Worm (Caenorhabditis elegans): ENCODE data around the gene lfi-1.

lfi-1 gene

ce11 chrX:4958986-4959385 is 17.6 kb upstream of the lfi-1 start:
- TF ChIP-seq ham-2 (GFP tag; optimal IDR thresholded peaks at IDR 0.05): no peak
- no peak for TF ChIP-seq snpc-4 (tag; optimal IDR thresholded peaks at IDR 0.05)
- no peak for TF ChIP-seq nhr-237 (tag; optimal IDR thresholded peaks at IDR 0.05)
- TF ChIP-seq mls-2 (tag; optimal IDR thresholded peaks at IDR 0.05): no peak

- TF ChIP-seq ceh-39 (tag; optimal IDR thresholded peaks at IDR 0.05) (no peak), hlh-1 (tag; optimal IDR thresholded peaks at IDR 0.05) (peak; percentile 1), ces-1 (GFP tag; optimal IDR thresholded peaks at IDR 0.05) (peak; percentile 3)
Measured at ce11 chrX:4959440-4959839, 17.2 kb upstream of the lfi-1 start.

- TF ChIP-seq ztf-11 (tag; optimal IDR thresholded peaks at IDR 0.05): peak; percentile 18
- peak; percentile 57 for TF ChIP-seq cnd-1 (tag; optimal IDR thresholded peaks at IDR 0.05)
- no peak for TF ChIP-seq nhr-237 (tag; optimal IDR thresholded peaks at IDR 0.05)
- TF ChIP-seq hlh-1 (tag; optimal IDR thresholded peaks at IDR 0.05): peak; percentile 39
- no peak for TF ChIP-seq nhr-12 (tag; optimal IDR thresholded peaks at IDR 0.05)
- no peak for TF ChIP-seq tbx-8 (GFP tag; optimal IDR thresholded peaks at IDR 0.05)
- TF ChIP-seq pha-4 (tag; optimal IDR thresholded peaks at IDR 0.05): peak; percentile 8
- TF ChIP-seq lin-32 (GFP tag; optimal IDR thresholded peaks at IDR 0.05): peak; percentile 3
- peak; percentile 27 for TF ChIP-seq unc-62 (GFP tag; optimal IDR thresholded peaks at IDR 0.05)
- peak; percentile 32 for TF ChIP-seq lsy-2 (tag; optimal IDR thresholded peaks at IDR 0.05)
- TF ChIP-seq unc-120 (tag; optimal IDR thresholded peaks at IDR 0.05; ENCODE audit: poor library complexity, severe bottlenecking): peak; percentile 96
- TF ChIP-seq drap-1 (GFP tag; optimal IDR thresholded peaks at IDR 0.05): peak; percentile 39
Measured at ce11 chrX:4960422-4960821, 16.2 kb upstream of the lfi-1 start, which contains the start of gene act-4. Gene act-4 (plus strand): TSS chrX:4960621.

ce11 chrX:4960910-4961680 is 15.5 kb upstream of the lfi-1 start:
- TF ChIP-seq ceh-43 (GFP tag; optimal IDR thresholded peaks at IDR 0.05) (peak; percentile 34), sptf-1 (tag; optimal IDR thresholded peaks at IDR 0.05) (peak; percentile 72), nhr-12 (tag; optimal IDR thresholded peaks at IDR 0.05) (no peak), hlh-1 (tag; optimal IDR thresholded peaks at IDR 0.05) (peak; percentile 12), ceh-83 (GFP tag; optimal IDR thresholded peaks at IDR 0.05) (peak; percentile 59), elt-3 (tag; optimal IDR thresholded peaks at IDR 0.05) (no peak), blmp-1 (tag; optimal IDR thresholded peaks at IDR 0.05) (no peak), flh-1 (GFP tag; optimal IDR thresholded peaks at IDR 0.05) (no peak), M03D4.4 (tag; optimal IDR thresholded peaks at IDR 0.05) (peak; percentile 16), nhr-76 (tag; optimal IDR thresholded peaks at IDR 0.05) (no peak), cnd-1 (tag; optimal IDR thresholded peaks at IDR 0.05) (no peak), sem-2 (GFP tag; optimal IDR thresholded peaks at IDR 0.05) (no peak), nhr-28 (tag; optimal IDR thresholded peaks at IDR 0.05) (no peak), ces-1 (GFP tag; optimal IDR thresholded peaks at IDR 0.05) (peak; percentile 38), ztf-11 (tag; optimal IDR thresholded peaks at IDR 0.05) (peak; percentile 28), elt-1 (tag; optimal IDR thresholded peaks at IDR 0.05; ENCODE audit: borderline replicate concordance, insufficient read depth) (peak; percentile 42), mls-2 (tag; optimal IDR thresholded peaks at IDR 0.05) (peak; percentile 25)

- no peak for TF ChIP-seq nhr-28 (tag; optimal IDR thresholded peaks at IDR 0.05)
- TF ChIP-seq lin-13 (tag; optimal IDR thresholded peaks at IDR 0.05): no peak
- peak; percentile 0 for TF ChIP-seq lsy-2 (tag; optimal IDR thresholded peaks at IDR 0.05)
- peak; percentile 55 for TF ChIP-seq sptf-1 (tag; optimal IDR thresholded peaks at IDR 0.05)
- no peak for TF ChIP-seq sem-2 (GFP tag; optimal IDR thresholded peaks at IDR 0.05)
- TF ChIP-seq drap-1 (GFP tag; optimal IDR thresholded peaks at IDR 0.05): peak; percentile 8
- TF ChIP-seq flh-1 (GFP tag; optimal IDR thresholded peaks at IDR 0.05): no peak
- TF ChIP-seq ham-2 (GFP tag; optimal IDR thresholded peaks at IDR 0.05): peak; percentile 97
- TF ChIP-seq mab-5 (tag; optimal IDR thresholded peaks at IDR 0.05): no peak
- TF ChIP-seq nhr-12 (tag; optimal IDR thresholded peaks at IDR 0.05): no peak
- no peak for TF ChIP-seq tbx-8 (GFP tag; optimal IDR thresholded peaks at IDR 0.05)
- peak; percentile 97 for TF ChIP-seq nhr-2 (tag; optimal IDR thresholded peaks at IDR 0.05)
- TF ChIP-seq unc-120 (tag; optimal IDR thresholded peaks at IDR 0.05; ENCODE audit: poor library complexity, severe bottlenecking): peak; percentile 58
- peak; percentile 45 for TF ChIP-seq unc-62 (GFP tag; optimal IDR thresholded peaks at IDR 0.05)
- TF ChIP-seq mep-1 (tag; optimal IDR thresholded peaks at IDR 0.05): peak; percentile 9
- peak; percentile 7 for TF ChIP-seq lin-32 (GFP tag; optimal IDR thresholded peaks at IDR 0.05)
- TF ChIP-seq zip-8 (tag; optimal IDR thresholded peaks at IDR 0.05): no peak
- peak; percentile 42 for TF ChIP-seq cnd-1 (tag; optimal IDR thresholded peaks at IDR 0.05)
- peak; percentile 22 for TF ChIP-seq nhr-237 (tag; optimal IDR thresholded peaks at IDR 0.05)
- TF ChIP-seq ces-1 (GFP tag; optimal IDR thresholded peaks at IDR 0.05): peak; percentile 80
- peak; percentile 21 for TF ChIP-seq mls-2 (tag; optimal IDR thresholded peaks at IDR 0.05)
- peak; percentile 79 for TF ChIP-seq pha-4 (tag; optimal IDR thresholded peaks at IDR 0.05)
- peak; percentile 71 for TF ChIP-seq M03D4.4 (tag; optimal IDR thresholded peaks at IDR 0.05)
Measured at ce11 chrX:4961681-4962656, 14.7 kb upstream of the lfi-1 start.

Data from whole organism, mixed stage, embryonic.